Fruit fly (Drosophila melanogaster): ENCODE data around the gene CG31668.
A peak's percentile ranks its signal among the peaks of the same experiment; 100 is the strongest.

CG31668 gene

DNA sequence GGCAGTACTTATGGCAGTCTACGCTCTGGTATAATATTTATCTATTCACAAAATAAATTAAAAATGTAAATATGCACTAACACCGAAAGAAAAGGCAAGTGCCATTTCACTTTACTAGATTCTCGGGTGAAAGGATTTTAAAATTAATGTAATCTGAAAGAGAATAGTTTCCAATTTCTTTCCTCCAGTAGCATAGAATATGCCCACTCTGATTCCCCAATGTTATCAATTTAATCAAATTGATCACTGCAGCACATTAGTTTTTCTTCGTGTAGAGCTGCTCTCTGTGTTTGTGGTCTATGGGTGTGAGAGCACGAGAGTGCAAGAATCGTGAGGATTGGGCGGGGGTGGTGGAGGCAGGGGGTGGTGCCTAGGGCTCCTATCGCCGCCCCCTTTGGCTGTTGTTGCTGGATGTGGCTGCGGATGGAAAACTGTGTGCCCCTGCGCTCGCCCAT lies 4.8 kb downstream of the CG31668 start:
- TF ChIP-seq dmrt93B (GFP tag; optimal IDR thresholded peaks at IDR 0.05) (peak; percentile 58), dsf (GFP tag; optimal IDR thresholded peaks at IDR 0.05; ENCODE audit: borderline replicate concordance) (no peak), Sp1 (GFP tag; optimal IDR thresholded peaks at IDR 0.05) (peak; percentile 78), N (GFP tag; optimal IDR thresholded peaks at IDR 0.05) (no peak), sage (GFP tag; optimal IDR thresholded peaks at IDR 0.05) (peak; percentile 61), foxo (GFP tag; optimal IDR thresholded peaks at IDR 0.05) (peak in 1 of 2 experiments; percentile 82), Dif (GFP tag; optimal IDR thresholded peaks at IDR 0.05; ENCODE audit: partially characterized antibody) (no peak), br (GFP tag; optimal IDR thresholded peaks at IDR 0.05) (peak; percentile 76), psq (GFP tag; optimal IDR thresholded peaks at IDR 0.05) (peak; percentile 48), CG9705 (GFP tag; optimal IDR thresholded peaks at IDR 0.05) (peak; percentile 25), ey (GFP tag; optimal IDR thresholded peaks at IDR 0.05) (peak; percentile 78), HLH106 (tag; optimal IDR thresholded peaks at IDR 0.05) (peak; percentile 74), lola (GFP tag; optimal IDR thresholded peaks at IDR 0.05) (no peak), Myc (optimal IDR thresholded peaks at IDR 0.05) (no peak), h (GFP tag; optimal IDR thresholded peaks at IDR 0.05) (peak; percentile 85), CrebA (GFP tag; optimal IDR thresholded peaks at IDR 0.05; ENCODE audit: borderline replicate concordance) (peak; percentile 7), Vsx2 (GFP tag; optimal IDR thresholded peaks at IDR 0.05; ENCODE audit: partially characterized antibody) (no peak), rgr (GFP tag; optimal IDR thresholded peaks at IDR 0.05) (peak; percentile 78), fru (GFP tag; optimal IDR thresholded peaks at IDR 0.05) (peak; percentile 76), sv (GFP tag; optimal IDR thresholded peaks at IDR 0.05) (peak; percentile 64), GATAd (GFP tag; optimal IDR thresholded peaks at IDR 0.05) (no peak), CG32264 (GFP tag; optimal IDR thresholded peaks at IDR 0.05) (peak; percentile 72), woc (GFP tag; optimal IDR thresholded peaks at IDR 0.05) (peak; percentile 24), tai (GFP tag; optimal IDR thresholded peaks at IDR 0.05) (peak; percentile 51), brk (GFP tag; optimal IDR thresholded peaks at IDR 0.05) (peak; percentile 47), OdsH (GFP tag; optimal IDR thresholded peaks at IDR 0.05) (peak; percentile 73), Hnf4 (GFP tag; optimal IDR thresholded peaks at IDR 0.05) (peak; percentile 65), Hr83 (GFP tag; optimal IDR thresholded peaks at IDR 0.05; ENCODE audit: poor library complexity, severe bottlenecking) (no peak), Mio (GFP tag; optimal IDR thresholded peaks at IDR 0.05) (no peak), Abd-B (GFP tag; optimal IDR thresholded peaks at IDR 0.05) (no peak), Dfd (GFP tag; optimal IDR thresholded peaks at IDR 0.05) (no peak)

DNA sequence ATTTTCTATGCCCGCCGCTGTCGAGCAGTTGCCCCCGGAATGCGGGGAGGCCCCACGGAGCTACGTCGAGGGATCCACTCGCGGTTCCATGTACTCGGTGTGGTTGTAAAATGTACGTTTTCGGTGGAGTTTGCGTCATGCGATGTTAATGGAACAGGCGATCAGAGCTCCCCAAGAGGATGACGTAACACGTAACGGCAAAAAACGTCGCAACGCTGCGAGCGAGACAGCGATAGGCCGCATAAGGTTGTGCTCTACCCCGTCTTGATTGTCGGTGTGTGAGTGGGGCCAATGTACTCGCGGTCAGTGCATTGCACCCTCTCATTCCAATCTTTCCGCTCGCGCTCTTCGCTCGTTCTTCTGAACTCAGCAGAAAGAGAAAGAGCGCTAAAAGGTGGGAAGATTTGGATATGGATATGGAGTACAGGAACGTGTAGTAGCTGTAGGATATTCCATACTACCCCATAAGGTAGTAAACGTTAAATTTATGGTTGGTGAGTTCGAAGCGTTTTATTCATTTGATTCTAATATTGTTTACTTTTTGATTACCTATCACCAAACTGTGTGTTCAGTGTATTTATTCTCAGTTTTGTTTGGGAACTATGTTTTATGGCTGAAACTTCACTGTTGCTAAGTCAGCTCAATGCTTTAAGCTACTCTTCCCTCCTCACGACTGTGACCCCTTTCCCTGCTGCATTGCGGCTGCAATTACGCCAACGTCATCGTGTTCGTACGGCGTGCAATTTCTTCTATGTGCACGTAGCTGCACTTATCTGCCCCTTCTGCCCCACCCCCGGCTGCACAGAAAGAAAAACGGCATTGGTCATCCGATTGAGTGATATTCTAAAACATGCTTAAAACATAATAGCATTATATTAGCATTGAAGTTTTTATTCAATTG lies 5.6 kb downstream of the CG31668 start:
- TF ChIP-seq woc (GFP tag; optimal IDR thresholded peaks at IDR 0.05) (peak; percentile 52), Rel (GFP tag; optimal IDR thresholded peaks at IDR 0.05) (no peak), Rel (tag; optimal IDR thresholded peaks at IDR 0.05) (peak; percentile 98), dl (GFP tag; optimal IDR thresholded peaks at IDR 0.05; ENCODE audit: insufficient read depth in 1 of 2, partially characterized antibody in 2 of 2) (peak; percentile 90 to 96), Mio (GFP tag; optimal IDR thresholded peaks at IDR 0.05) (peak; percentile 35), OdsH (GFP tag; optimal IDR thresholded peaks at IDR 0.05) (peak; percentile 20), h (GFP tag; optimal IDR thresholded peaks at IDR 0.05) (peak; percentile 58), tai (GFP tag; optimal IDR thresholded peaks at IDR 0.05) (peak; percentile 97), Hr83 (GFP tag; optimal IDR thresholded peaks at IDR 0.05; ENCODE audit: poor library complexity, severe bottlenecking) (peak; percentile 93), dmrt93B (GFP tag; optimal IDR thresholded peaks at IDR 0.05) (no peak), Dif (GFP tag; optimal IDR thresholded peaks at IDR 0.05; ENCODE audit: partially characterized antibody) (peak; percentile 97), Vsx2 (GFP tag; optimal IDR thresholded peaks at IDR 0.05; ENCODE audit: partially characterized antibody) (peak; percentile 97), Abd-B (GFP tag; optimal IDR thresholded peaks at IDR 0.05) (no peak), ey (GFP tag; optimal IDR thresholded peaks at IDR 0.05) (no peak), pan (optimal IDR thresholded peaks at IDR 0.05) (no peak), Sp1 (GFP tag; optimal IDR thresholded peaks at IDR 0.05) (no peak), br (GFP tag; optimal IDR thresholded peaks at IDR 0.05) (peak; percentile 52), GATAd (GFP tag; optimal IDR thresholded peaks at IDR 0.05) (no peak), sv (GFP tag; optimal IDR thresholded peaks at IDR 0.05) (no peak), Dfd (GFP tag; optimal IDR thresholded peaks at IDR 0.05) (no peak), N (GFP tag; optimal IDR thresholded peaks at IDR 0.05) (no peak), dsf (GFP tag; optimal IDR thresholded peaks at IDR 0.05; ENCODE audit: borderline replicate concordance) (no peak), CG32264 (GFP tag; optimal IDR thresholded peaks at IDR 0.05) (peak; percentile 36), sage (GFP tag; optimal IDR thresholded peaks at IDR 0.05) (peak; percentile 63), rgr (GFP tag; optimal IDR thresholded peaks at IDR 0.05) (peak; percentile 36), HLH106 (tag; optimal IDR thresholded peaks at IDR 0.05) (no peak), Hr78 (GFP tag; optimal IDR thresholded peaks at IDR 0.05) (no peak), fru (GFP tag; optimal IDR thresholded peaks at IDR 0.05) (peak; percentile 59), usp (GFP tag; optimal IDR thresholded peaks at IDR 0.05) (no peak), CG9705 (GFP tag; optimal IDR thresholded peaks at IDR 0.05) (no peak), Myc (optimal IDR thresholded peaks at IDR 0.05) (no peak), brk (GFP tag; optimal IDR thresholded peaks at IDR 0.05) (no peak), CrebA (GFP tag; optimal IDR thresholded peaks at IDR 0.05; ENCODE audit: borderline replicate concordance) (peak; percentile 94), psq (GFP tag; optimal IDR thresholded peaks at IDR 0.05) (peak; percentile 91), lola (GFP tag; optimal IDR thresholded peaks at IDR 0.05) (no peak), jim (GFP tag; optimal IDR thresholded peaks at IDR 0.05) (no peak), Jra (GFP tag; optimal IDR thresholded peaks at IDR 0.05) (peak; percentile 63), foxo (GFP tag; optimal IDR thresholded peaks at IDR 0.05) (no peak), Hnf4 (GFP tag; optimal IDR thresholded peaks at IDR 0.05) (peak; percentile 75)

Measured in whole organism, wandering third instar larva.